Worm (Caenorhabditis elegans) whole organism, L4 larva: Measurements from ENCODE around the gene lmd-5.
A peak's percentile ranks its signal among the peaks of the same experiment; 100 is the strongest.

Experiments
- F10B5.3 ChIP-seq: sonication (generic microtip); optimal IDR thresholded peaks from 2 replicates; lab custom pipeline; 2016; ENCODE audit warnings: mild to moderate bottlenecking, missing genetic modification characterization, missing compliant biosample characterization
- F49E8.2 ChIP-seq: sonication (generic microtip); optimal IDR thresholded peaks from 2 replicates; lab custom pipeline; 2016; ENCODE audit warnings: missing compliant biosample characterization, mild to moderate bottlenecking, missing genetic modification characterization, borderline replicate concordance
- R02D3.7 ChIP-seq: fragments of 150-350 bp; sonication (generic microtip); optimal IDR thresholded peaks from 3 replicates; lab custom pipeline; 2014; ENCODE audit warnings: missing biosample characterization, missing genetic modification characterization
- ceh-44 ChIP-seq: fragments of 200-800 bp; sonication (Bioruptor generic); IDR thresholded peaks from 2 replicates; pipeline ENCODE4 v1.3.6; 2022; ENCODE audit warnings: missing genetic modification reagents, missing genetic modification characterization, missing compliant biosample characterization
- ces-1 ChIP-seq: fragments of 150-350 bp; sonication (generic microtip); optimal IDR thresholded peaks from 4 replicates; lab custom pipeline; 2014; ENCODE audit warnings: missing biosample characterization, missing genetic modification reagents, missing genetic modification characterization
- daf-12 ChIP-seq: fragments of 150-350 bp; optimal IDR thresholded peaks from 2 replicates; lab custom pipeline; 2014; ENCODE audit warnings: missing biosample characterization, missing genetic modification reagents, missing genetic modification characterization
- daf-16 ChIP-seq, 3 experiments: sonication (generic microtip); optimal IDR thresholded peaks; 2 replicates each; lab custom pipeline; 2016 to 2017; ENCODE audit warnings: missing genetic modification characterization in 3 of 3, missing genetic modification reagents in 3 of 3, mild to moderate bottlenecking in 2 of 3, missing compliant biosample characterization in 2 of 3, missing biosample characterization in 1 of 3, moderate library complexity in 1 of 3
- lin-39 ChIP-seq: fragments of 150-350 bp; optimal IDR thresholded peaks from 2 replicates; lab custom pipeline; 2014; ENCODE audit warnings: missing biosample characterization, missing genetic modification reagents, missing genetic modification characterization
- madf-9 ChIP-seq: fragments of 200-800 bp; sonication (Bioruptor generic); conservative IDR thresholded peaks from 2 replicates; pipeline ENCODE4 v1.3.6; 2022; ENCODE audit warnings: missing genetic modification reagents, missing genetic modification characterization, missing compliant biosample characterization
- nhr-28 ChIP-seq: fragments of 150-350 bp; optimal IDR thresholded peaks from 2 replicates; lab custom pipeline; 2014; ENCODE audit warnings: missing biosample characterization, missing genetic modification characterization
- pqm-1 ChIP-seq: sonication (generic microtip); optimal IDR thresholded peaks from 2 replicates; lab custom pipeline; 2017; ENCODE audit warnings: missing biosample characterization, missing genetic modification characterization
- snpc-4 ChIP-seq: fragments of 150-350 bp; optimal IDR thresholded peaks from 2 replicates; lab custom pipeline; 2014; ENCODE audit warnings: missing biosample characterization, missing genetic modification characterization
- tra-1 ChIP-seq: fragments of 200-800 bp; sonication (Bioruptor generic); IDR thresholded peaks from 2 replicates; pipeline ENCODE4 v1.3.6; 2022; ENCODE audit warnings: missing genetic modification reagents, missing genetic modification characterization, missing compliant biosample characterization
- unc-62 ChIP-seq, 3 experiments: fragments of 150-350 bp in 1 of 3; sonication (generic microtip); optimal IDR thresholded peaks in 2 of 3; peaks in 1 of 3; 1 replicate in 1 of 3; 2 replicates in 2 of 3; lab custom pipeline; 2014 to 2017; ENCODE audit warnings: missing biosample characterization in 3 of 3, missing genetic modification characterization in 3 of 3, missing genetic modification reagents in 3 of 3, missing genotype in 1 of 3
- zag-1 ChIP-seq: fragments of 150-350 bp; optimal IDR thresholded peaks from 2 replicates; lab custom pipeline; 2014; ENCODE audit warnings: missing biosample characterization, missing genetic modification characterization

Gene lmd-5

ce11 chrV:7164210-7164609 is 40.8 kb downstream of the lmd-5 start, which contains the start of gene srh-83:
TSS of gene srh-83 (plus strand) at chrV:7164510.
- TF ChIP-seq daf-16 (GFP tag; optimal IDR thresholded peaks at IDR 0.05; lab: Kevin White, UChicago) (no peak), daf-16 (tag; optimal IDR thresholded peaks at IDR 0.05; lab: Kevin White, UChicago) (no peak), ces-1 (GFP tag; lab: Kevin White, UChicago) (no peak), R02D3.7 (no peak), pqm-1 (tag; lab: Kevin White, UChicago) (no peak), madf-9 (GFP tag; lab: Robert Waterston, UW) (no peak), ceh-44 (GFP tag; lab: Robert Waterston, UW) (no peak), snpc-4 (tag; lab: Kevin White, UChicago) (no peak), unc-62 (GFP tag; optimal IDR thresholded peaks at IDR 0.05 in 1 of 2; lab: Kevin White, UChicago) (no peak), unc-62 (tag; optimal IDR thresholded peaks at IDR 0.05; lab: Kevin White, UChicago) (no peak), F10B5.3 (tag; lab: Kevin White, UChicago) (no peak), nhr-28 (tag; lab: Kevin White, UChicago) (no peak), F49E8.2 (tag; lab: Kevin White, UChicago) (no peak), zag-1 (tag; lab: Kevin White, UChicago) (no peak)

- TF ChIP-seq tra-1 (GFP tag; lab: Robert Waterston, UW) = no peak
- TF ChIP-seq nhr-28 (tag; lab: Kevin White, UChicago) = peak; percentile 16
These were observed 43.3 kb downstream of the lmd-5 start, which contains the start of gene ugt-36 for ce11 chrV:7166709-7167108. TSS of gene ugt-36 (plus strand) at chrV:7167009.

DNA sequence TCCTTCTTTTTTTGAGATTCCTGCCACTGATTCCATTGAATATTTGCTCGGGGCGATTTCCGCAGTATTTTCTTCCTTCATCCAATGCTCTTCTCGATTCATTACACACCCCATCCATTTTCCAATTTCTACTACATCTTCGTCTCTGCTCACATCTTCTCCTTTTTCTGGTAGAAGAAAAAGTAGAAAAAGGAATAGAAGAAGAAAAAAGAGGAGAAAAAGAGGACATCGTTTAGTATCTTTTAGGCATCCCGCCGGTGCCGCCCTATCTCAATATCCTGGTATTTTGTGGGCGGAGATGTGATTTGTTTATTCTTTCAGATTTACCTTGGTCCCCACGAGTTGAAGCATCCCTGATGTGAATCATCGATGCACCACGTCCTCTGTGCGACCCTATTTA is 51.7 kb downstream of the lmd-5 start, which contains the start of gene lgc-39:
lgc-39 (plus strand) TSS at position 301 of the 400 bp plus-strand sequence.
- TF ChIP-seq daf-12 (tag; lab: Kevin White, UChicago) (no peak), F49E8.2 (tag; lab: Kevin White, UChicago) (no peak), lin-39 (tag; lab: Kevin White, UChicago) (no peak)
